Worm (Caenorhabditis elegans) whole organism, late embryonic: Measurements from ENCODE around the gene ins-5.

Experiments used
- ceh-9 ChIP-seq: sonication (generic microtip); optimal IDR thresholded peaks from 2 replicates; lab custom pipeline; 2016; ENCODE audit warnings: mild to moderate bottlenecking, missing genetic modification characterization, inconsistent platforms, missing compliant biosample characterization
- dmd-4 ChIP-seq: sonication (generic microtip); optimal IDR thresholded peaks from 2 replicates; lab custom pipeline; 2016; ENCODE audit warnings: borderline replicate concordance, missing genetic modification characterization, missing compliant biosample characterization
- ets-4 ChIP-seq: sonication (generic microtip); optimal IDR thresholded peaks from 2 replicates; lab custom pipeline; 2016; ENCODE audit warnings: missing genetic modification characterization, missing compliant biosample characterization
- hlh-8 ChIP-seq: sonication (generic microtip); optimal IDR thresholded peaks from 2 replicates; lab custom pipeline; 2016; ENCODE audit warnings: missing genotype, missing genetic modification characterization, missing compliant biosample characterization
- lin-11 ChIP-seq: fragments of 200-800 bp; sonication (Bioruptor generic); optimal IDR thresholded peaks from 2 replicates; lab custom pipeline; 2018; ENCODE audit warnings: mild to moderate bottlenecking, missing genetic modification characterization, missing compliant biosample characterization
- nfya-1 ChIP-seq: sonication (generic microtip); optimal IDR thresholded peaks from 2 replicates; lab custom pipeline; 2017; ENCODE audit warnings: missing genetic modification characterization, mild to moderate bottlenecking, missing compliant biosample characterization, antibody characterized with exemption, moderate library complexity
- nhr-11 ChIP-seq: fragments of 150-350 bp; optimal IDR thresholded peaks from 2 replicates; lab custom pipeline; 2014; ENCODE audit warnings: missing biosample characterization, missing genetic modification characterization
- npax-4 ChIP-seq: sonication (generic microtip); optimal IDR thresholded peaks from 2 replicates; lab custom pipeline; 2016; ENCODE audit warnings: missing genetic modification characterization, missing compliant biosample characterization
- odd-2 ChIP-seq: sonication (generic microtip); optimal IDR thresholded peaks from 2 replicates; lab custom pipeline; 2017; ENCODE audit warnings: antibody characterized with exemption, mild to moderate bottlenecking, missing genetic modification characterization, missing compliant biosample characterization
- sox-2 ChIP-seq: fragments of 200-800 bp; sonication (Bioruptor generic); IDR thresholded peaks from 2 replicates; pipeline ENCODE4 v1.3.6; 2022; ENCODE audit warnings: missing genetic modification reagents, missing genetic modification characterization, missing compliant biosample characterization

DNA sequence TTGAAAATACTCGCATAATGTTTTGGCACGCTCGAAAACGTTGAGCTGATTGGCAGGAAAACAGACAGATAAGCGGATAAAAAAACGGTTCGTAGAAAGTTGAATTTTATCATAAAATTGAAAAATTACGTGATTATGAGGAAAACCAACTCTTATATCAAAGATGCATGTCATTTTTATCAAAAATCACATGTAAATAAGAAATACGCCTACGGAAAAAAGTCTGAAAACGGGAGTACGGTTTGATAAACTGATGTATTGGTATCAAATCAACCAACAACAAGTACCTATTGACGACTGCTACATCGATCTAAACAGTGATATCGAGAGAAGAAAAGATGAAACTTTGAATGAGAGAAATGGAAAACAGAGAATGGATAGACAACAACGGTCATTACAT is 28.3 kb downstream of the ins-5 start:
- TF ChIP-seq odd-2 (tag; lab: Kevin White, UChicago) (no peak), dmd-4 (no peak), lin-11 (tag; lab: Kevin White, UChicago) (no peak), npax-4 (no peak), nfya-1 (tag; lab: Kevin White, UChicago) (no peak), ets-4 (tag; lab: Kevin White, UChicago) (no peak), nhr-11 (tag; lab: Kevin White, UChicago) (no peak), sox-2 (GFP tag; lab: Robert Waterston, UW) (no peak), hlh-8 (tag; lab: Kevin White, UChicago) (no peak), ceh-9 (tag; lab: Kevin White, UChicago) (no peak)
